Worm (Caenorhabditis elegans) whole organism, L3 larva: ENCODE data around the gene aat-6.
A peak's percentile ranks its signal among the peaks of the same experiment; 100 is the strongest.
"Not testable (repeated sequence)": the region's sequence is repeated elsewhere in the genome, so short reads cannot be mapped to it uniquely, and the experiment has no call there.

Experiments used
- ceh-16 ChIP-seq: sonication (generic microtip); optimal IDR thresholded peaks from 2 replicates; lab custom pipeline; 2017; ENCODE audit warnings: missing biosample characterization, missing genetic modification characterization
- daf-12 ChIP-seq: fragments of 150-350 bp; optimal IDR thresholded peaks from 2 replicates; lab custom pipeline; 2014; ENCODE audit warnings: missing biosample characterization, missing genetic modification reagents, missing genetic modification characterization
- elt-3 ChIP-seq, 3 experiments: fragments of 150-350 bp in 1 of 3; sonication (generic microtip) in 2 of 3; optimal IDR thresholded peaks; 2 replicates in 2 of 3; 4 replicates in 1 of 3; lab custom pipeline; 2014 to 2017; ENCODE audit warnings: missing biosample characterization in 3 of 3, missing genetic modification characterization in 3 of 3
- nhr-11 ChIP-seq: fragments of 150-350 bp; optimal IDR thresholded peaks from 2 replicates; lab custom pipeline; 2014; ENCODE audit warnings: missing biosample characterization, missing genetic modification characterization
- nhr-23 ChIP-seq: fragments of 150-350 bp; optimal IDR thresholded peaks from 2 replicates; lab custom pipeline; 2014; ENCODE audit warnings: missing biosample characterization, missing genetic modification reagents, missing genetic modification characterization
- nhr-25 ChIP-seq: sonication (generic microtip); optimal IDR thresholded peaks from 2 replicates; lab custom pipeline; 2017; ENCODE audit warnings: missing biosample characterization, missing genetic modification characterization
- zag-1 ChIP-seq: fragments of 150-350 bp; optimal IDR thresholded peaks from 2 replicates; lab custom pipeline; 2014; ENCODE audit warnings: missing biosample characterization, missing genetic modification characterization

ce11 chrV:11504853-11505397, 34.5 kb upstream of the aat-6 start, which contains the start of the genes C55A6.1 and C55A6.10:
- TF ChIP-seq ceh-16 (tag; lab: Kevin White, UChicago); nhr-11 (tag; lab: Kevin White, UChicago); daf-12 (tag; lab: Kevin White, UChicago); elt-3 (tag; optimal IDR thresholded peaks at IDR 0.05; lab: Kevin White, UChicago); zag-1 (tag; lab: Kevin White, UChicago): not testable (repeated sequence)
- TF ChIP-seq nhr-23 (tag; lab: Kevin White, UChicago) (peak; percentile 61), nhr-25 (tag; lab: Kevin White, UChicago) (peak; percentile 47)
